Fruit fly (Drosophila melanogaster) whole organism, embryonic: ENCODE data around the gene eIF4A.
A peak's percentile ranks its signal among the peaks of the same experiment; 100 is the strongest.

Source experiments
- BEAF-32 ChIP-seq: fragments of 200-800 bp; sonication (Bioruptor generic); optimal IDR thresholded peaks from 3 replicates; lab custom pipeline; 2017; ENCODE audit warnings: missing biosample characterization, missing genetic modification characterization, mild to moderate bottlenecking, moderate library complexity, missing genetic modification reagents
- Bteb2 ChIP-seq: fragments of 200-800 bp; sonication (Bioruptor generic); optimal IDR thresholded peaks from 2 replicates; lab custom pipeline; 2016; ENCODE audit warnings: missing biosample characterization, missing genetic modification characterization
- CG10366 ChIP-seq: fragments of 200-800 bp; sonication (Bioruptor generic); IDR thresholded peaks from 2 replicates; pipeline ENCODE4 v1.3.6; 2022; ENCODE audit warnings: missing biosample characterization, missing genetic modification characterization
- CG13624 ChIP-seq: fragments of 200-800 bp; sonication (Bioruptor generic); optimal IDR thresholded peaks from 2 replicates; lab custom pipeline; 2016; ENCODE audit warnings: missing biosample characterization, missing genetic modification characterization
- CG13894 ChIP-seq: fragments of 200-800 bp; sonication (Bioruptor generic); optimal IDR thresholded peaks from 3 replicates; lab custom pipeline; 2018; ENCODE audit warnings: missing biosample characterization, mild to moderate bottlenecking, missing genetic modification characterization, moderate library complexity
- CG17186 ChIP-seq: fragments of 200-800 bp; sonication (Bioruptor generic); optimal IDR thresholded peaks from 3 replicates; lab custom pipeline; 2017; ENCODE audit warnings: missing biosample characterization, missing genetic modification reagents, missing genetic modification characterization
- CG18599 ChIP-seq: fragments of 200-800 bp; sonication (Bioruptor generic); optimal IDR thresholded peaks from 3 replicates; lab custom pipeline; 2017; ENCODE audit warnings: missing biosample characterization, missing genetic modification characterization, mild to moderate bottlenecking, moderate library complexity, missing genetic modification reagents
- CG2129 ChIP-seq: fragments of 200-800 bp; sonication (Bioruptor generic); IDR thresholded peaks from 2 replicates; pipeline ENCODE4 v1.3.6; 2022; ENCODE audit warnings: missing biosample characterization, missing genetic modification characterization; ENCODE audit not compliant: partially characterized antibody
- CG2712 ChIP-seq: fragments of 200-800 bp; optimal IDR thresholded peaks from 3 replicates; lab custom pipeline; 2019; ENCODE audit warnings: missing biosample characterization, mild to moderate bottlenecking, missing genetic modification characterization, moderate library complexity
- CG3163 ChIP-seq: fragments of 200-800 bp; sonication (Bioruptor generic); optimal IDR thresholded peaks from 3 replicates; lab custom pipeline; 2016; ENCODE audit warnings: missing biosample characterization, missing genetic modification characterization
- CG4328 ChIP-seq: fragments of 200-800 bp; sonication (Bioruptor generic); optimal IDR thresholded peaks from 3 replicates; lab custom pipeline; 2017; ENCODE audit warnings: missing biosample characterization, missing genetic modification reagents, missing genetic modification characterization
- CG6791 ChIP-seq: fragments of 200-800 bp; sonication (Bioruptor generic); IDR thresholded peaks from 3 replicates; pipeline ENCODE4 v1.3.6; 2022; ENCODE audit warnings: missing biosample characterization, missing genetic modification characterization; ENCODE audit not compliant: partially characterized antibody
- CG7839 ChIP-seq: fragments of 200-800 bp; sonication (Bioruptor generic); optimal IDR thresholded peaks from 3 replicates; lab custom pipeline; 2018; ENCODE audit warnings: missing biosample characterization, mild to moderate bottlenecking, missing genetic modification characterization, moderate library complexity
- CG7963 ChIP-seq: fragments of 200-800 bp; sonication (Bioruptor generic); IDR thresholded peaks from 3 replicates; pipeline ENCODE4 v1.3.6; 2022; ENCODE audit warnings: missing biosample characterization, missing genetic modification characterization; ENCODE audit not compliant: partially characterized antibody
- CG8924 ChIP-seq: fragments of 200-800 bp; optimal IDR thresholded peaks from 3 replicates; lab custom pipeline; 2019; ENCODE audit warnings: missing biosample characterization, mild to moderate bottlenecking, missing genetic modification characterization, moderate library complexity
- D ChIP-seq, 2 experiments: fragments of 200-800 bp in 1 of 2; fragments of >200 bp in 1 of 2; sonication (Bioruptor generic) in 1 of 2; optimal IDR thresholded peaks; 2 replicates in 1 of 2; 3 replicates in 1 of 2; lab custom pipeline; 2017; ENCODE audit warnings: mild to moderate bottlenecking in 1 of 2, missing biosample characterization in 1 of 2, missing genetic modification characterization in 1 of 2, missing genetic modification reagents in 1 of 2
- Dll ChIP-seq: fragments of 200-800 bp; sonication (Bioruptor generic); IDR thresholded peaks from 4 replicates; pipeline ENCODE4 v1.3.6; 2022; ENCODE audit warnings: missing biosample characterization, missing genetic modification characterization; ENCODE audit not compliant: partially characterized antibody
- GATAe ChIP-seq: fragments of 200-800 bp; sonication (Bioruptor generic); conservative IDR thresholded peaks from 2 replicates; pipeline ENCODE4 v1.3.6; 2022; ENCODE audit warnings: missing biosample characterization, missing genetic modification characterization
- H15 ChIP-seq: fragments of 200-800 bp; sonication (Bioruptor generic); IDR thresholded peaks from 3 replicates; pipeline ENCODE4 v1.3.6; 2022; ENCODE audit warnings: missing biosample characterization, missing genetic modification characterization
- HLH3B ChIP-seq: fragments of 200-800 bp; sonication (Bioruptor generic); IDR thresholded peaks from 2 replicates; pipeline ENCODE4 v1.3.6; 2022; ENCODE audit warnings: missing biosample characterization, missing genetic modification characterization
- HLH54F ChIP-seq: fragments of 200-800 bp; sonication (Bioruptor generic); optimal IDR thresholded peaks from 3 replicates; lab custom pipeline; 2016; ENCODE audit warnings: missing biosample characterization, missing genetic modification characterization
- Hr3 ChIP-seq: fragments of 200-800 bp; sonication (Bioruptor generic); optimal IDR thresholded peaks from 3 replicates; lab custom pipeline; 2016; ENCODE audit warnings: missing biosample characterization, missing genetic modification characterization
- Hsf ChIP-seq: fragments of 200-800 bp; sonication (Bioruptor generic); optimal IDR thresholded peaks from 3 replicates; lab custom pipeline; 2016; ENCODE audit warnings: missing biosample characterization, missing genetic modification characterization
- Meics ChIP-seq: fragments of 200-800 bp; sonication (Bioruptor generic); optimal IDR thresholded peaks from 2 replicates; lab custom pipeline; 2017; ENCODE audit warnings: missing biosample characterization, mild to moderate bottlenecking, missing genetic modification characterization
- Nf-YB ChIP-seq: fragments of 200-800 bp; sonication (Bioruptor generic); optimal IDR thresholded peaks from 3 replicates; lab custom pipeline; 2019; ENCODE audit warnings: missing biosample characterization, mild to moderate bottlenecking, missing genetic modification characterization, moderate library complexity
- Pdp1 ChIP-seq, 2 experiments: fragments of 200-800 bp; sonication (Bioruptor generic); optimal IDR thresholded peaks; 3 replicates each; lab custom pipeline; 2016; ENCODE audit warnings: missing biosample characterization in 2 of 2, missing genetic modification characterization in 2 of 2, mild to moderate bottlenecking in 1 of 2, moderate library complexity in 1 of 2
- Rfx ChIP-seq: fragments of 200-800 bp; sonication (Bioruptor generic); IDR thresholded peaks from 2 replicates; pipeline ENCODE4 v1.3.6; 2022; ENCODE audit warnings: missing biosample characterization, missing genetic modification characterization
- Sin3A ChIP-seq: fragments of >200 bp; optimal IDR thresholded peaks from 2 replicates; lab custom pipeline; 2018
- Sox100B ChIP-seq: fragments of 200-800 bp; sonication (Bioruptor generic); optimal IDR thresholded peaks from 3 replicates; lab custom pipeline; 2018; ENCODE audit warnings: missing biosample characterization, mild to moderate bottlenecking, missing genetic modification characterization
- TFAM ChIP-seq: fragments of 200-800 bp; sonication (Bioruptor generic); optimal IDR thresholded peaks from 2 replicates; lab custom pipeline; 2017; ENCODE audit warnings: missing biosample characterization, missing genetic modification characterization, inconsistent platforms
- Xbp1 ChIP-seq: fragments of 200-800 bp; sonication (Bioruptor generic); optimal IDR thresholded peaks from 3 replicates; lab custom pipeline; 2016; ENCODE audit warnings: missing biosample characterization, mild to moderate bottlenecking, missing genetic modification characterization
- al ChIP-seq: fragments of 200-800 bp; sonication (Bioruptor generic); IDR thresholded peaks from 2 replicates; pipeline ENCODE4 v1.3.6; 2022; ENCODE audit warnings: missing biosample characterization, missing genetic modification characterization
- dmrt11E ChIP-seq: fragments of 200-800 bp; sonication (Bioruptor generic); optimal IDR thresholded peaks from 3 replicates; lab custom pipeline; 2018; ENCODE audit warnings: missing biosample characterization, mild to moderate bottlenecking, missing genetic modification characterization, moderate library complexity
- ftz-f1 ChIP-seq: fragments of 200-800 bp; sonication (Bioruptor generic); optimal IDR thresholded peaks from 2 replicates; lab custom pipeline; 2016; ENCODE audit warnings: missing biosample characterization, missing genetic modification characterization
- gcm ChIP-seq: fragments of 200-800 bp; sonication (Bioruptor generic); optimal IDR thresholded peaks from 2 replicates; lab custom pipeline; 2019; ENCODE audit warnings: missing biosample characterization, mild to moderate bottlenecking, missing genetic modification characterization, moderate library complexity
- gfzf ChIP-seq: fragments of 200-800 bp; sonication (Bioruptor generic); optimal IDR thresholded peaks from 2 replicates; lab custom pipeline; 2016; ENCODE audit warnings: missing biosample characterization, mild to moderate bottlenecking, missing genetic modification characterization, moderate library complexity
- lov ChIP-seq, 2 experiments: fragments of 200-800 bp in 1 of 2; fragments of >200 bp in 1 of 2; sonication (Bioruptor generic) in 1 of 2; IDR thresholded peaks in 1 of 2; optimal IDR thresholded peaks in 1 of 2; 2 replicates in 1 of 2; 3 replicates in 1 of 2; pipeline versions ENCODE4 v1.3.6 to Lab custom; 2017 to 2022; ENCODE audit warnings: missing biosample characterization in 1 of 2, missing genetic modification characterization in 1 of 2
- pb ChIP-seq: fragments of 200-800 bp; sonication (Bioruptor generic); optimal IDR thresholded peaks from 3 replicates; lab custom pipeline; 2016; ENCODE audit warnings: missing biosample characterization, missing genetic modification characterization
- sd ChIP-seq: fragments of 200-800 bp; sonication (Bioruptor generic); optimal IDR thresholded peaks from 3 replicates; lab custom pipeline; 2018; ENCODE audit warnings: missing biosample characterization, mild to moderate bottlenecking, missing genetic modification characterization, moderate library complexity

Gene eIF4A

DNA sequence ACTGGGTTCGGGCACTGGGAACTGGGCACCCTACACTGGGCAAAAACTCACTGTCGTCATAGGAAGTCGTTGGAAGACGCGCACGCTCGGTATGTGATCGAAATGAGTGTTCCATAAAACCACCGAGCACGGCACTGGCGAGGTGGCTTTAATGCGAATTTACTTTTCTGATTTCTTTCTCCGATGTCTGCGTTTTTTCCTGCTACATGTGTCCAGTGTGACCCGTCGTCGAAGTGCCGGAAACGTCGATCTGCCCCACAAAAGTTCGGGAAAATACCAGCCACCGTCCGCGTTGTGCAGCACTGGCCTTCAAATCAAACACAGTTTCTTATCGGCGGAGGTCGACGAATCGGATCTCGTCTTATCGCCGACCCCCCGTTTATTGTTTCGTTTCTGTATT lies 17.7 kb downstream of the eIF4A start, which contains the start of gene Kdm5 (continued):
- TF ChIP-seq Hsf (GFP tag; lab: Kevin White, UChicago): no peak
- TF ChIP-seq Nf-YB (GFP tag; lab: Kevin White, UChicago): peak; percentile 54
- TF ChIP-seq gfzf (GFP tag; lab: Kevin White, UChicago): peak; percentile 84
- peak; percentile 79 for TF ChIP-seq Rfx (GFP tag; lab: Robert Waterston, UW)
- TF ChIP-seq CG18599 (GFP tag; lab: Kevin White, UChicago): peak; percentile 25
- TF ChIP-seq H15 (GFP tag; lab: Robert Waterston, UW): no peak
- no peak for TF ChIP-seq CG7963 (GFP tag; lab: Robert Waterston, UW)
- TF ChIP-seq TFAM (GFP tag; lab: Kevin White, UChicago): no peak
- TF ChIP-seq dmrt11E (tag; lab: Kevin White, UChicago): no peak
- TF ChIP-seq CG8924: peak; percentile 7
- peak; percentile 54 for TF ChIP-seq CG13624 (GFP tag; lab: Kevin White, UChicago)
- no peak for TF ChIP-seq Sox100B (GFP tag; lab: Kevin White, UChicago)
- peak; percentile 43 for TF ChIP-seq BEAF-32 (GFP tag; lab: Kevin White, UChicago)
- TF ChIP-seq GATAe (GFP tag; lab: Robert Waterston, UW): peak; percentile 92
- peak; percentile 38 for TF ChIP-seq CG17186 (GFP tag; lab: Kevin White, UChicago)
- TF ChIP-seq CG13894 (tag; lab: Kevin White, UChicago): no peak
- peak; percentile 24 for TF ChIP-seq D (optimal IDR thresholded peaks at IDR 0.05; lab: Kevin White, UChicago)
- TF ChIP-seq D (GFP tag; optimal IDR thresholded peaks at IDR 0.05; lab: Kevin White, UChicago): no peak
- peak; percentile 49 for TF ChIP-seq Sin3A (lab: Kevin White, UChicago)
- TF ChIP-seq sd (tag; lab: Kevin White, UChicago): no peak
- TF ChIP-seq CG2129 (GFP tag; lab: Robert Waterston, UW): no peak
- TF ChIP-seq al (GFP tag; lab: Robert Waterston, UW): no peak
- TF ChIP-seq CG10366: peak; percentile 24; the same call in 1 of the 2 replicates
- no peak for TF ChIP-seq CG3163
- peak; percentile 24 for TF ChIP-seq Hr3 (GFP tag; lab: Kevin White, UChicago)
- TF ChIP-seq CG4328 (GFP tag; lab: Kevin White, UChicago): peak; percentile 36
- no peak for TF ChIP-seq gcm (GFP tag; lab: Kevin White, UChicago)
- TF ChIP-seq HLH3B (GFP tag; lab: Robert Waterston, UW): 0 out of 2 replicates have a peak, but pooled peaks have one; percentile 28
- peak; percentile 4 for TF ChIP-seq CG7839 (tag; lab: Kevin White, UChicago)
- peak; percentile 17 for TF ChIP-seq HLH54F (GFP tag; lab: Kevin White, UChicago)
- peak; percentile 39 for TF ChIP-seq Meics (GFP tag; lab: Kevin White, UChicago)
- no peak for TF ChIP-seq Bteb2
- peak; percentile 24 for TF ChIP-seq CG2712
- peak; percentile 88 for TF ChIP-seq ftz-f1
- TF ChIP-seq Xbp1 (GFP tag; lab: Kevin White, UChicago): peak; percentile 23
- peak in 1 of 2 experiments; percentile 50 for TF ChIP-seq Pdp1 (GFP tag; optimal IDR thresholded peaks at IDR 0.05; lab: Kevin White, UChicago)
- no peak for TF ChIP-seq Dll (GFP tag; lab: Robert Waterston, UW)
- peak; percentile 55 for TF ChIP-seq CG6791 (GFP tag; lab: Robert Waterston, UW)
- TF ChIP-seq lov (optimal IDR thresholded peaks at IDR 0.05; lab: Kevin White, UChicago): no peak
- no peak for TF ChIP-seq lov (GFP tag; IDR thresholded peaks at IDR 0.05; lab: Robert Waterston, UW)
- TF ChIP-seq pb (GFP tag; lab: Kevin White, UChicago): peak; percentile 46
